Worm (Caenorhabditis elegans): ENCODE results near the gene atad-3.

Gene atad-3

DNA sequence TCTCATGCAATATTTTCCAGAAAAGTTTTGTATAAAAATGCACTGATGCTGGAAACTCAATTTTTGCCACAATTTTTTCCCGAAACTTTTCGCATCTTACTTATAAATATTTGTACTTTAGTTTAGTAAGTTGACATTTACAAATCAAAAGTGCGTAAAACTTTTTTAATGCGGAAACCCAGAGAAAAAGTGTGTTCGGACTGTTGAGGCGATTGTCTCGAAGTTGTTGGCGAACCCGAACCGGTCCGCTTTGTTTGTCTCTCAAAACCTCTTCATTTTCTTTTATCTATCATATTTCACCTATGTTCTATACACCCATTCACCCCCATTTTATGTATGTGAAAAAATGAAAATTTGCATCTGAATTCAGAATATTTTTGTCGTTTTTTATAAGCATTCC lies 28.2 kb upstream of the atad-3 start:
- TF ChIP-seq daf-12 (tag; optimal IDR thresholded peaks at IDR 0.05) (no peak), nhr-76 (tag; optimal IDR thresholded peaks at IDR 0.05) (no peak), nhr-23 (tag; optimal IDR thresholded peaks at IDR 0.05) (peak; percentile 43), lin-15B (tag; optimal IDR thresholded peaks at IDR 0.05) (no peak), nhr-12 (tag; optimal IDR thresholded peaks at IDR 0.05) (no peak), ztf-4 (tag; optimal IDR thresholded peaks at IDR 0.05) (no peak), nhr-67 (tag; optimal IDR thresholded peaks at IDR 0.05) (no peak), nhr-43 (tag; optimal IDR thresholded peaks at IDR 0.05; ENCODE audit: poor library complexity, severe bottlenecking) (peak; percentile 3), mdl-1 (tag; optimal IDR thresholded peaks at IDR 0.05) (no peak), nhr-25 (tag; optimal IDR thresholded peaks at IDR 0.05) (peak; percentile 64), pha-4 (tag; optimal IDR thresholded peaks at IDR 0.05) (peak; percentile 62)

DNA sequence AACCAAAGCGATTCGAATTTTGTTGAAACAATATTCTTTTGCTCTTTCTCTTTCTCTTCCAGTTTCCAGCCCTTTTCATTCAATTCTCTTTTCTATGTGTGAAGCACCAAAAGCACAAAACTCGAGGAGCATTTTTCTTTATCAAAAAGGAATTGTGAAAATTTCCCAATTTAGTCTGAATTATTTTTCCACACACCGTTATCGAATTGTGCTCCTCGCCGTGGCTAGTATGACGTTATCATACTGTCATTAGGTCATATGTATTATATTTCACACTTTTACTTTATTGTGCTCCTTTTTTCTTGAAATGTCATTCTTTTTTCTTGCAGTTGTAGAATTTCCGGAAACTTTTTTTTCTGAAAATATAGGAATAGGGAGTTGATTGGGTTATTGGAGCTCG lies 27.2 kb upstream of the atad-3 start:
- TF ChIP-seq pha-4 (tag; optimal IDR thresholded peaks at IDR 0.05): peak; percentile 35
- TF ChIP-seq mml-1 (tag; optimal IDR thresholded peaks at IDR 0.05): no peak
- TF ChIP-seq elt-2 (tag; optimal IDR thresholded peaks at IDR 0.05): peak; percentile 83
- TF ChIP-seq ceh-16 (tag; optimal IDR thresholded peaks at IDR 0.05): no peak
- TF ChIP-seq pqm-1 (tag; optimal IDR thresholded peaks at IDR 0.05): peak; percentile 76

ce11 chrII:10222577-10222976 lies 26.2 kb upstream of the atad-3 start, which contains the start of gene plc-3:
Gene plc-3 (plus strand): TSS chrII:10222877.
- no peak for TF ChIP-seq ama-1 (optimal IDR thresholded peaks at IDR 0.05)
- TF ChIP-seq fkh-2 (tag; optimal IDR thresholded peaks at IDR 0.05): no peak
- TF ChIP-seq hmg-11 (tag; optimal IDR thresholded peaks at IDR 0.05): no peak
- no peak for TF ChIP-seq nhr-67 (tag; optimal IDR thresholded peaks at IDR 0.05)
- no peak for TF ChIP-seq nhr-76 (tag; optimal IDR thresholded peaks at IDR 0.05)
- no peak for TF ChIP-seq lsy-12 (tag; optimal IDR thresholded peaks at IDR 0.05)
- no peak for TF ChIP-seq egl-5 (tag; optimal IDR thresholded peaks at IDR 0.05)
- no peak for TF ChIP-seq jun-1 (tag; optimal IDR thresholded peaks at IDR 0.05)
- no peak for TF ChIP-seq unc-39 (tag; optimal IDR thresholded peaks at IDR 0.05)
- no peak for TF ChIP-seq sea-2 (GFP tag; optimal IDR thresholded peaks at IDR 0.05)
- TF ChIP-seq aly-2 (tag; optimal IDR thresholded peaks at IDR 0.05): no peak

- TF ChIP-seq nhr-11 (tag; optimal IDR thresholded peaks at IDR 0.05) (no peak), nhr-67 (tag; optimal IDR thresholded peaks at IDR 0.05) (no peak), lsy-12 (tag; optimal IDR thresholded peaks at IDR 0.05) (no peak), eor-1 (tag; optimal IDR thresholded peaks at IDR 0.05) (no peak), ZK546.5 (tag; optimal IDR thresholded peaks at IDR 0.05) (no peak)
These were observed 21.8 kb upstream of the atad-3 start, which contains the start of gene srh-135 for ce11 chrII:10227030-10227429. Gene srh-135 (minus strand): TSS chrII:10227130.

DNA sequence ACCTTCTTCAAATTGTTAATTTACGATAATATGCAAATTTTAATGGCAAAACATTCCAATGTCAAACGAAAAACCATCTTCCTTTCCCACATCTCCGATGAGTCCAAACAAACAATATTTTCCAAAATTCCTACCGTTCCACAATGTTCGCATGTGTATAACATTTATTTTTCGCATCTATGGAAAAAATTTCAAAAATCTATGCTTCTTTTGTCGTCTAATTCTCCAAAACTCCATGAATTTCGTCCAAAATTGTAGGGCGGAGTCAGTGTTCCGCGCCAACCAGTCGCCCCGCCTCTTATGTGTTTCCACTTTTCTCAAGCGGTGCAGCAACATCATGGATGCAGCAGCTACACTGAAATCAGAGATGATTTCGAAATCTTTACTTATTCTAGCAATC lies 17.8 kb upstream of the atad-3 start, which contains the start of gene T01E8.8:
TSS of gene T01E8.8 (plus strand) at position 301 of the 400 bp plus-strand sequence.
- TF ChIP-seq snpc-4 (tag; optimal IDR thresholded peaks at IDR 0.05) (no peak), ceh-16 (tag; optimal IDR thresholded peaks at IDR 0.05) (no peak), elt-2 (tag; optimal IDR thresholded peaks at IDR 0.05) (no peak), lsy-12 (tag; optimal IDR thresholded peaks at IDR 0.05) (no peak), egl-27 (tag; optimal IDR thresholded peaks at IDR 0.05) (no peak), fkh-10 (GFP tag; optimal IDR thresholded peaks at IDR 0.05) (no peak), nhr-12 (tag; optimal IDR thresholded peaks at IDR 0.05) (no peak), ceh-28 (tag; optimal IDR thresholded peaks at IDR 0.05) (no peak), egl-5 (tag; optimal IDR thresholded peaks at IDR 0.05) (no peak), nhr-76 (tag; optimal IDR thresholded peaks at IDR 0.05) (no peak), nhr-237 (tag; optimal IDR thresholded peaks at IDR 0.05) (no peak)

DNA sequence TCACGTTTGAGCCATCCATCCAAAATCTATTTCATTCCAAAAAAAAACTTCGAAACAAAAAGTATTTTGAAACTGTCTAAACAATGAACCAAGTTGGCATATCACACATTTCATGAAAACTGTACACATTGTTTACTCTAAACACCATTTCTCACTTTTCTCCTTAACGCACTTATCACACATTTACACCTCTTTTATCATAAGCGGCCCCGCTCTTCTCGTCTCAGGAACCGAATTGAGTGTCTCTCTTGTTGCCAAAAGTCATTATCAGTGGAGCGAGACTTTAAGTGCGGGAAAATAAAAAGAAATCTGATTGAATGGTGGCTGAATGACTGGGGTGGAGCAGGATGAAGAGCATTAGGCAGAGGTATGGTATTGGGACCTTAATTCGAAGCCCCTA lies 16.9 kb upstream of the atad-3 start:
- TF ChIP-seq nhr-76 (tag; optimal IDR thresholded peaks at IDR 0.05) (no peak), pha-4 (tag; optimal IDR thresholded peaks at IDR 0.05) (peak; percentile 15), elt-2 (tag; optimal IDR thresholded peaks at IDR 0.05) (peak; percentile 60)

Data from whole organism, L3 larva.